Worm (Caenorhabditis elegans) whole organism, early embryonic: ENCODE data around the gene tag-280.

Experiments
- B0310.2 ChIP-seq: sonication (generic microtip); optimal IDR thresholded peaks from 2 replicates; lab custom pipeline; 2016; ENCODE audit warnings: mild to moderate bottlenecking, missing genetic modification characterization, missing compliant biosample characterization
- F13C5.2 ChIP-seq: sonication (generic microtip); optimal IDR thresholded peaks from 2 replicates; lab custom pipeline; 2017; ENCODE audit warnings: mild to moderate bottlenecking, missing genetic modification characterization, inconsistent platforms, missing compliant biosample characterization
- aly-1 ChIP-seq: sonication (generic microtip); optimal IDR thresholded peaks from 2 replicates; lab custom pipeline; 2016; ENCODE audit warnings: missing genetic modification characterization, missing compliant biosample characterization
- ama-1 ChIP-seq: fragments of 150-350 bp; optimal IDR thresholded peaks from 2 replicates; lab custom pipeline; 2014
- hmbx-1 ChIP-seq: sonication (generic microtip); optimal IDR thresholded peaks from 2 replicates; lab custom pipeline; 2016; ENCODE audit warnings: mild to moderate bottlenecking, missing genetic modification characterization, missing compliant biosample characterization
- sea-1 ChIP-seq: fragments of 200-800 bp; sonication (Bioruptor generic); conservative IDR thresholded peaks from 2 replicates; pipeline ENCODE4 v1.3.6; 2022; ENCODE audit warnings: missing genetic modification characterization, missing compliant biosample characterization

DNA sequence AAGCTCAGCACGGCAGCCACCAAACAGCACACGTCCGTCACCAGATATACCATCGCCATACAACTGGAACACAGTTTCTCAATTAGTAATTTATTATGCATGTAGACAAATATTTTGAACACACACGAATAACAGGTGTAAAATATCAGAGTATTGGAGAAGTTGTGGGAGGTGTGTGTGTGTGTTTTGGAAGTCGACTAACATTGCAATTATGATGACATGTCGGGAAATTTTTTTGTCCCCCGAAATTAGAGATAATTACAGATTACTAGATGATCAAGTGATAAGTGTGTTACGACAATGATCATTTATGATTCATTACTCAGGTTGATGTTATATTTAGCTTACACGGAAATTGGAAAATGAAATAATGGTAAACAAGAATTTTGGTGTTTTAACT is 30.7 kb upstream of the tag-280 start, which contains the start of gene Y57A10C.8:
- no peak for TF ChIP-seq hmbx-1 (tag; lab: Kevin White, UChicago)
- TF ChIP-seq B0310.2 (tag; lab: Kevin White, UChicago) = no peak
- no peak for TF ChIP-seq ama-1
- TF ChIP-seq aly-1 = no peak
- no peak for TF ChIP-seq F13C5.2 (tag; lab: Kevin White, UChicago)
- TF ChIP-seq sea-1 (GFP tag; lab: Robert Waterston, UW) = no peak
